Worm (Caenorhabditis elegans) whole organism, early embryonic: ENCODE data around the gene F13A2.1.

Experiments
- B0310.2 ChIP-seq: sonication (generic microtip); optimal IDR thresholded peaks from 2 replicates; lab custom pipeline; 2016; ENCODE audit warnings: mild to moderate bottlenecking, missing genetic modification characterization, missing compliant biosample characterization
- F13C5.2 ChIP-seq: sonication (generic microtip); optimal IDR thresholded peaks from 2 replicates; lab custom pipeline; 2017; ENCODE audit warnings: mild to moderate bottlenecking, missing genetic modification characterization, inconsistent platforms, missing compliant biosample characterization
- aly-1 ChIP-seq: sonication (generic microtip); optimal IDR thresholded peaks from 2 replicates; lab custom pipeline; 2016; ENCODE audit warnings: missing genetic modification characterization, missing compliant biosample characterization
- ama-1 ChIP-seq: fragments of 150-350 bp; optimal IDR thresholded peaks from 2 replicates; lab custom pipeline; 2014
- ceh-13 ChIP-seq: fragments of 200-800 bp; sonication (Bioruptor generic); optimal IDR thresholded peaks from 2 replicates; lab custom pipeline; 2018; ENCODE audit warnings: mild to moderate bottlenecking, missing genetic modification characterization, missing compliant biosample characterization
- ceh-36 ChIP-seq: sonication (generic microtip); optimal IDR thresholded peaks from 2 replicates; lab custom pipeline; 2016; ENCODE audit warnings: missing genetic modification characterization, inconsistent platforms, missing compliant biosample characterization
- ets-7 ChIP-seq: sonication (generic microtip); optimal IDR thresholded peaks from 2 replicates; lab custom pipeline; 2016; ENCODE audit warnings: missing genotype, missing genetic modification characterization, missing compliant biosample characterization
- flt-1 ChIP-seq: fragments of 200-800 bp; sonication (Bioruptor generic); IDR thresholded peaks from 2 replicates; pipeline ENCODE4 v1.3.6; 2022; ENCODE audit warnings: missing genetic modification characterization, missing compliant biosample characterization
- hmbx-1 ChIP-seq: sonication (generic microtip); optimal IDR thresholded peaks from 2 replicates; lab custom pipeline; 2016; ENCODE audit warnings: mild to moderate bottlenecking, missing genetic modification characterization, missing compliant biosample characterization
- hmg-4 ChIP-seq: fragments of 200-800 bp; sonication (Bioruptor generic); optimal IDR thresholded peaks from 2 replicates; lab custom pipeline; 2018; ENCODE audit warnings: mild to moderate bottlenecking, missing genetic modification characterization, missing compliant biosample characterization
- hnd-1 ChIP-seq: sonication (generic microtip); optimal IDR thresholded peaks from 2 replicates; lab custom pipeline; 2016; ENCODE audit warnings: missing genetic modification characterization, missing compliant biosample characterization
- pes-1 ChIP-seq: fragments of 200-800 bp; sonication (Bioruptor generic); IDR thresholded peaks from 2 replicates; pipeline ENCODE4 v1.3.6; 2022; ENCODE audit warnings: missing genetic modification reagents, missing genetic modification characterization, missing compliant biosample characterization
- scrt-1 ChIP-seq: fragments of 200-800 bp; sonication (Bioruptor generic); IDR thresholded peaks from 2 replicates; pipeline ENCODE4 v1.3.6; 2022; ENCODE audit warnings: missing genetic modification characterization, missing compliant biosample characterization
- sea-1 ChIP-seq: fragments of 200-800 bp; sonication (Bioruptor generic); conservative IDR thresholded peaks from 2 replicates; pipeline ENCODE4 v1.3.6; 2022; ENCODE audit warnings: missing genetic modification characterization, missing compliant biosample characterization
- tbx-11 ChIP-seq: fragments of 200-800 bp; sonication (Bioruptor generic); IDR thresholded peaks from 2 replicates; pipeline ENCODE4 v1.3.6; 2022; ENCODE audit warnings: missing genetic modification characterization, missing compliant biosample characterization
- tbx-37 ChIP-seq: fragments of 200-800 bp; sonication (Bioruptor generic); conservative IDR thresholded peaks from 2 replicates; pipeline ENCODE4 v1.3.6; 2022; ENCODE audit warnings: missing genetic modification reagents, missing genetic modification characterization, missing compliant biosample characterization
- tra-4 ChIP-seq: sonication (generic microtip); optimal IDR thresholded peaks from 2 replicates; lab custom pipeline; 2017; ENCODE audit warnings: missing genetic modification characterization, missing compliant biosample characterization

F13A2.1 gene

ce11 chrV:4375807-4376564 is 6.2 kb downstream of the F13A2.1 start, which contains the start of gene F32D1.7:
Gene F32D1.7 (minus strand): TSS chrV:4376173.
- TF ChIP-seq flt-1 (GFP tag; lab: Robert Waterston, UW) = no peak
- no peak for TF ChIP-seq aly-1
- no peak for TF ChIP-seq tra-4 (tag; lab: Kevin White, UChicago)
- no peak for TF ChIP-seq ets-7
- TF ChIP-seq sea-1 (GFP tag; lab: Robert Waterston, UW) = no peak

ce11 chrV:4374625-4375024 is 7.6 kb downstream of the F13A2.1 start, which contains the start of gene neg-1:
Gene neg-1 (minus strand): TSS chrV:4374874.
- no peak for TF ChIP-seq pes-1 (GFP tag; lab: Robert Waterston, UW)
- no peak for TF ChIP-seq ceh-13 (GFP tag; lab: Kevin White, UChicago)
- no peak for TF ChIP-seq hmbx-1 (tag; lab: Kevin White, UChicago)
- no peak for TF ChIP-seq scrt-1 (GFP tag; lab: Robert Waterston, UW)
- no peak for TF ChIP-seq ceh-36 (tag; lab: Kevin White, UChicago)
- no peak for TF ChIP-seq B0310.2 (tag; lab: Kevin White, UChicago)
- no peak for TF ChIP-seq sea-1 (GFP tag; lab: Robert Waterston, UW)
- no peak for TF ChIP-seq aly-1
- no peak for TF ChIP-seq ets-7
- TF ChIP-seq hmg-4 (GFP tag; lab: Kevin White, UChicago) = no peak
- no peak for TF ChIP-seq ama-1 (lab: Kevin White, UChicago)
- no peak for TF ChIP-seq flt-1 (GFP tag; lab: Robert Waterston, UW)
- no peak for TF ChIP-seq F13C5.2 (tag; lab: Kevin White, UChicago)

ce11 chrV:4373656-4374055 is 8.5 kb downstream of the F13A2.1 start:
- TF ChIP-seq sea-1 (GFP tag; lab: Robert Waterston, UW) = no peak
- no peak for TF ChIP-seq B0310.2 (tag; lab: Kevin White, UChicago)
- no peak for TF ChIP-seq tbx-11 (GFP tag; lab: Robert Waterston, UW)
- no peak for TF ChIP-seq pes-1 (GFP tag; lab: Robert Waterston, UW)
- no peak for TF ChIP-seq hnd-1 (tag; lab: Kevin White, UChicago)
- TF ChIP-seq hmbx-1 (tag; lab: Kevin White, UChicago) = no peak
- no peak for TF ChIP-seq flt-1 (GFP tag; lab: Robert Waterston, UW)
- TF ChIP-seq F13C5.2 (tag; lab: Kevin White, UChicago) = no peak
- TF ChIP-seq tbx-37 (GFP tag; lab: Robert Waterston, UW) = no peak

- TF ChIP-seq pes-1 (GFP tag; lab: Robert Waterston, UW) (no peak), B0310.2 (tag; lab: Kevin White, UChicago) (no peak), scrt-1 (GFP tag; lab: Robert Waterston, UW) (no peak), ets-7 (no peak), aly-1 (no peak), tra-4 (tag; lab: Kevin White, UChicago) (no peak), hnd-1 (tag; lab: Kevin White, UChicago) (no peak), hmbx-1 (tag; lab: Kevin White, UChicago) (no peak), sea-1 (GFP tag; lab: Robert Waterston, UW) (no peak), tbx-11 (GFP tag; lab: Robert Waterston, UW) (no peak), ceh-13 (GFP tag; lab: Kevin White, UChicago) (no peak), ceh-36 (tag; lab: Kevin White, UChicago) (no peak), ama-1 (lab: Kevin White, UChicago) (no peak), tbx-37 (GFP tag; lab: Robert Waterston, UW) (no peak), F13C5.2 (tag; lab: Kevin White, UChicago) (no peak), hmg-4 (GFP tag; lab: Kevin White, UChicago) (no peak), flt-1 (GFP tag; lab: Robert Waterston, UW) (no peak)
Observed at ce11 chrV:4372986-4373385, 9.2 kb downstream of the F13A2.1 start.

ce11 chrV:4371309-4371933 is 10.8 kb downstream of the F13A2.1 start, which contains the start of the genes gmpr-1 and fipp-1:
Gene gmpr-1 (minus strand): TSS chrV:4371383.
Gene fipp-1 (plus strand): TSS chrV:4371807.
- TF ChIP-seq flt-1 (GFP tag; lab: Robert Waterston, UW) = no peak
- TF ChIP-seq hmbx-1 (tag; lab: Kevin White, UChicago) = no peak
- TF ChIP-seq scrt-1 (GFP tag; lab: Robert Waterston, UW) = no peak
- no peak for TF ChIP-seq B0310.2 (tag; lab: Kevin White, UChicago)
- no peak for TF ChIP-seq ceh-36 (tag; lab: Kevin White, UChicago)
- no peak for TF ChIP-seq tra-4 (tag; lab: Kevin White, UChicago)
- no peak for TF ChIP-seq pes-1 (GFP tag; lab: Robert Waterston, UW)
- no peak for TF ChIP-seq ceh-13 (GFP tag; lab: Kevin White, UChicago)
- no peak for TF ChIP-seq aly-1
- no peak for TF ChIP-seq hmg-4 (GFP tag; lab: Kevin White, UChicago)
- no peak for TF ChIP-seq ama-1 (lab: Kevin White, UChicago)
- TF ChIP-seq hnd-1 (tag; lab: Kevin White, UChicago) = no peak
- TF ChIP-seq tbx-37 (GFP tag; lab: Robert Waterston, UW) = no peak
- TF ChIP-seq F13C5.2 (tag; lab: Kevin White, UChicago) = no peak
- no peak for TF ChIP-seq sea-1 (GFP tag; lab: Robert Waterston, UW)
- TF ChIP-seq ets-7 = no peak
- TF ChIP-seq tbx-11 (GFP tag; lab: Robert Waterston, UW) = no peak

ce11 chrV:4370515-4370914 is 11.7 kb downstream of the F13A2.1 start:
- TF ChIP-seq hmbx-1 (tag; lab: Kevin White, UChicago) (no peak), ets-7 (no peak), B0310.2 (tag; lab: Kevin White, UChicago) (no peak), aly-1 (no peak), ceh-36 (tag; lab: Kevin White, UChicago) (no peak), ama-1 (lab: Kevin White, UChicago) (no peak), sea-1 (GFP tag; lab: Robert Waterston, UW) (no peak), hmg-4 (GFP tag; lab: Kevin White, UChicago) (no peak), tbx-37 (GFP tag; lab: Robert Waterston, UW) (no peak), tbx-11 (GFP tag; lab: Robert Waterston, UW) (no peak), scrt-1 (GFP tag; lab: Robert Waterston, UW) (no peak), hnd-1 (tag; lab: Kevin White, UChicago) (no peak), F13C5.2 (tag; lab: Kevin White, UChicago) (no peak), ceh-13 (GFP tag; lab: Kevin White, UChicago) (no peak), pes-1 (GFP tag; lab: Robert Waterston, UW) (no peak), tra-4 (tag; lab: Kevin White, UChicago) (no peak)
